In genomic region chr3R:30928634-30929033, dm6 we compare ENCODE assay signal across 2 fruit fly cellular contexts.
TF ChIP-seq lines count a peak whose summit lies in the region.

No protein-coding gene starts in this region.

- TF ChIP-seq CTCF in whole organism, embryonic (GFP tag; optimal IDR thresholded peaks at IDR 0.05; lab: Kevin White, UChicago): no peak

TF ChIP-seq in whole organism, adult, 20 proteins besides CTCF, POLR2A, EP300 and RAD21:
- TF ChIP-seq cic (GFP tag; optimal IDR thresholded peaks at IDR 0.05; lab: Kevin White, UChicago): no peak
- no peak for TF ChIP-seq Hr96 (GFP tag; optimal IDR thresholded peaks at IDR 0.05; lab: Kevin White, UChicago)
- TF ChIP-seq ovo (GFP tag; optimal IDR thresholded peaks at IDR 0.05; lab: Kevin White, UChicago): no peak
- no peak for TF ChIP-seq cnc (optimal IDR thresholded peaks at IDR 0.05; lab: Kevin White, UChicago)
- no peak for TF ChIP-seq toe (GFP tag; optimal IDR thresholded peaks at IDR 0.05; lab: Kevin White, UChicago)
- TF ChIP-seq kay (GFP tag; lab: Kevin White, UChicago; ENCODE audit: borderline replicate concordance): peak; percentile 11

TF ChIP-seq in whole organism, embryonic, 481 proteins besides CTCF, POLR2A, EP300 and RAD21:
- TF ChIP-seq Nf-YB (GFP tag; optimal IDR thresholded peaks at IDR 0.05; lab: Kevin White, UChicago) (peak; percentile 79), ttk (GFP tag; IDR thresholded peaks at IDR 0.05; lab: Robert Waterston, UW) (no peak), Ravus (GFP tag; IDR thresholded peaks at IDR 0.05; lab: Robert Waterston, UW) (no peak), CG16863 (GFP tag; optimal IDR thresholded peaks at IDR 0.05; lab: Kevin White, UChicago) (no peak), sqz (GFP tag; optimal IDR thresholded peaks at IDR 0.05; lab: Kevin White, UChicago) (no peak), CG3847 (GFP tag; IDR thresholded peaks at IDR 0.05; lab: Robert Waterston, UW) (no peak), crol (GFP tag; IDR thresholded peaks at IDR 0.05; lab: Robert Waterston, UW) (0 out of 2 replicates have a peak, but pooled peaks have one; percentile 12), CG7745 (tag; optimal IDR thresholded peaks at IDR 0.05; lab: Kevin White, UChicago) (no peak), dmrt99B (tag; optimal IDR thresholded peaks at IDR 0.05; lab: Kevin White, UChicago) (no peak), en (GFP tag; optimal IDR thresholded peaks at IDR 0.05; lab: Kevin White, UChicago) (no peak), CG32767 (GFP tag; IDR thresholded peaks at IDR 0.05; lab: Robert Waterston, UW) (peak; percentile 43; the same call in 1 of the 2 replicates), nom (GFP tag; optimal IDR thresholded peaks at IDR 0.05; lab: Kevin White, UChicago) (no peak), abd-A (tag; optimal IDR thresholded peaks at IDR 0.05; lab: Kevin White, UChicago) (peak; percentile 21), Scr (GFP tag; IDR thresholded peaks at IDR 0.05; lab: Robert Waterston, UW; ENCODE audit: partially characterized antibody) (no peak), ATbp (GFP tag; optimal IDR thresholded peaks at IDR 0.05; lab: Kevin White, UChicago) (no peak), knrl (GFP tag; IDR thresholded peaks at IDR 0.05; lab: Robert Waterston, UW; ENCODE audit: partially characterized antibody) (no peak), zf30C (GFP tag; optimal IDR thresholded peaks at IDR 0.05; lab: Kevin White, UChicago) (no peak), Aef1 (GFP tag; IDR thresholded peaks at IDR 0.05; lab: Robert Waterston, UW) (no peak), Nf-YC (tag; optimal IDR thresholded peaks at IDR 0.05; lab: Kevin White, UChicago) (peak; percentile 79), jumu (GFP tag; optimal IDR thresholded peaks at IDR 0.05; lab: Kevin White, UChicago) (no peak), cg (GFP tag; optimal IDR thresholded peaks at IDR 0.05; lab: Kevin White, UChicago) (no peak), ewg (GFP tag; optimal IDR thresholded peaks at IDR 0.05; lab: Kevin White, UChicago) (peak; percentile 37), Trl (optimal IDR thresholded peaks at IDR 0.05; lab: Kevin White, UChicago) (no peak), Trl (GFP tag; optimal IDR thresholded peaks at IDR 0.05; lab: Kevin White, UChicago) (no peak), CG8924 (tag; optimal IDR thresholded peaks at IDR 0.05; lab: Kevin White, UChicago) (no peak)
TF ChIP-seq in whole organism, embryonic: peak in this region for 6.

Comparison
In these comparisons a context has a peak if more than half of its experiments do, and no peak if none do; other contexts are left out.
1. Of the 1 proteins assayed by ChIP-seq in both whole organism, embryonic and whole organism, adult: peak only in whole organism, embryonic: none; only in whole organism, adult: kay; in both: none; in neither: 0.